Worm (Caenorhabditis elegans) whole organism, midembryonic: ENCODE results near the gene cest-2.2.

Source experiments
- T22C8.4 ChIP-seq: fragments of 200-800 bp; sonication (Bioruptor generic); IDR thresholded peaks from 2 replicates; pipeline ENCODE4 v1.3.6; 2022; ENCODE audit warnings: missing genetic modification characterization, missing compliant biosample characterization
- cog-1 ChIP-seq: sonication (generic microtip); optimal IDR thresholded peaks from 2 replicates; lab custom pipeline; 2016; ENCODE audit warnings: missing genetic modification characterization, missing compliant biosample characterization
- flt-1 ChIP-seq: fragments of 200-800 bp; sonication (Bioruptor generic); IDR thresholded peaks from 2 replicates; pipeline ENCODE4 v1.3.6; 2022; ENCODE audit warnings: missing genetic modification characterization, missing compliant biosample characterization
- klf-2 ChIP-seq: fragments of 200-800 bp; sonication (Bioruptor generic); conservative IDR thresholded peaks from 2 replicates; pipeline ENCODE4 v1.3.6; 2022; ENCODE audit warnings: missing genetic modification reagents, missing genetic modification characterization, missing compliant biosample characterization
- med-1 ChIP-seq: sonication (generic microtip); optimal IDR thresholded peaks from 2 replicates; lab custom pipeline; 2017; ENCODE audit warnings: missing genetic modification characterization, mild to moderate bottlenecking, missing compliant biosample characterization, antibody characterized with exemption, missing genetic modification reagents; ENCODE audit not compliant: insufficient read depth
- ref-1 ChIP-seq: fragments of 200-800 bp; sonication (Bioruptor generic); conservative IDR thresholded peaks from 2 replicates; pipeline ENCODE4 v1.3.6; 2022; ENCODE audit warnings: missing genetic modification reagents, missing genetic modification characterization, missing compliant biosample characterization
- tab-1 ChIP-seq: fragments of 200-800 bp; sonication (Bioruptor generic); IDR thresholded peaks from 2 replicates; pipeline ENCODE4 v1.3.6; 2022; ENCODE audit warnings: missing genetic modification characterization, missing compliant biosample characterization
- ztf-23 ChIP-seq: fragments of 200-800 bp; sonication (Bioruptor generic); IDR thresholded peaks from 2 replicates; pipeline ENCODE4 v1.3.6; 2022; ENCODE audit warnings: missing genetic modification reagents, missing genetic modification characterization, missing compliant biosample characterization
- ztf-29 ChIP-seq: fragments of 200-800 bp; sonication (Bioruptor generic); IDR thresholded peaks from 2 replicates; pipeline ENCODE4 v1.3.6; 2022; ENCODE audit warnings: missing genetic modification reagents, missing genetic modification characterization, missing compliant biosample characterization

cest-2.2 gene

DNA sequence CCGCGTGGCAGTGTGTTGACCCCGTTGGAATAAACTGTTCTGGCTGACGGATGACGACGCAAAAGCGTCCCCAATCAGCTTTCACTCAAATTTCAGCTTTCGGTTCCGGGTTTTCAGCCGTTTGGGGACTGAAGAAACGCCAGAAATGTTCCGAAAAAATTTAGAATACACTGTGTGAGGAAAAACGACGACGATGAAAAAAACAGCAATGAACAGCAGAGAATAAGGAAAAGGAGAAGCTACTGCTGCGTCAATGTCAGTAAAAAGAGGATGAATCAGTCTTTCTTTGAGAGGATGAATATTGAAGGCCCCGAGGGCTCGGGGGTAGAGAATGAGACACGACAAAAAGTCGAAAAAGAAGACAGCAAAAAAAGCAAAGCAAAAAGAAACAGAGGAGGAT is 46.3 kb downstream of the cest-2.2 start:
- TF ChIP-seq cog-1 (tag; lab: Kevin White, UChicago) = no peak
- no peak for TF ChIP-seq ref-1 (GFP tag; lab: Robert Waterston, UW)
- TF ChIP-seq T22C8.4 = no peak
- TF ChIP-seq ztf-29 (GFP tag; lab: Robert Waterston, UW) = no peak
- TF ChIP-seq flt-1 (GFP tag; lab: Robert Waterston, UW) = no peak
- no peak for TF ChIP-seq tab-1 (GFP tag; lab: Robert Waterston, UW)
- no peak for TF ChIP-seq ztf-23 (GFP tag; lab: Robert Waterston, UW)
- no peak for TF ChIP-seq klf-2 (GFP tag; lab: Robert Waterston, UW)
- TF ChIP-seq med-1 (GFP tag; lab: Kevin White, UChicago) = no peak

DNA sequence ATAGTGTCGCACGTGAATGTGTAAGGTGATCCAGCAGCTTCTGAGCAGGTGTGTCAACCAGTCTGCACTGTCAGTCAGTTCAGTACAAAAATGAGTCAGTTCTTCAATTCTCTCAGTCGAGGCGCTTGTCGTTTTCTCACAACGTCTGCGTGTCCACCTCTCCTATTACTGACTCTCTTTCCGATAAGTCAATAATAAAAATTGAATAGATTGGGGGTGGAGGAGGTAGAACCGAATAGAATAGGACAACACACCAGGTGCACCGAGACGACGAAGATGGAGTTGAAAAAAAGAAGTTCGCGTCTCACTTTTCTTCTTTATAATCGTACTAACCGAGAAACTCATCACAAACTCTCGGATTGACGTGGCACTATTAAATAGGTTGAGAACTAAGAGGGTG is 47.3 kb downstream of the cest-2.2 start:
- TF ChIP-seq tab-1 (GFP tag; lab: Robert Waterston, UW) (no peak), flt-1 (GFP tag; lab: Robert Waterston, UW) (no peak), med-1 (GFP tag; lab: Kevin White, UChicago) (no peak), ztf-23 (GFP tag; lab: Robert Waterston, UW) (no peak), ref-1 (GFP tag; lab: Robert Waterston, UW) (no peak), T22C8.4 (no peak), cog-1 (tag; lab: Kevin White, UChicago) (no peak), ztf-29 (GFP tag; lab: Robert Waterston, UW) (no peak), klf-2 (GFP tag; lab: Robert Waterston, UW) (no peak)

DNA sequence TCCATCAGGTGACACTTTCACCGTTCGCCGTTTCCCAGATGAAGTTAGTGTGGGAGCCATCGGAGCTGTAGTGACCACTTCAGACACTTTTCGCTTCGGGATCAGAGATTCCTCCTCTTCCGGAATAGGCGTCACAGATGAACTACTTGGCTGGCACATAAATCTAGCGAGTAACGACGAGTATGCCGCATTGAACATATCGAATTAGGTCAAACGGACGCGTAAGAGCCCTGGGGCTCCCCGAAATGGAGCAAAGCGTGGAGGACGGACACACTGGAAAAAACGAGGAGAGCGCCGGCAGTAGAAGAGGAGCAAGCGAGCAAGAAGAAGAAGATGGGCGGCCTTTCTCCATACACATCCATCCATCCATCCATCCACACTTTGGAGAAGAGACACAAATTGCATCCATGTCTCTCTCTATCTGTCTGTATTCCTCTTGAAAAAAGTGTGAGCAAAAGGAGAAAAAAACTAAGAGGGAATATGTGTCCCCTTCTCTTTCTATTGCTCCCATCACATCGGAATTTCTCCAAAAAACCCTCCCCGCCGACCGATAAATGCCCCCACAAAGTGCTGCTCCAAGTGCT is 48.7 kb downstream of the cest-2.2 start:
- no peak for TF ChIP-seq ref-1 (GFP tag; lab: Robert Waterston, UW)
- TF ChIP-seq tab-1 (GFP tag; lab: Robert Waterston, UW) = no peak
- TF ChIP-seq klf-2 (GFP tag; lab: Robert Waterston, UW) = no peak
- TF ChIP-seq ztf-23 (GFP tag; lab: Robert Waterston, UW) = no peak
- TF ChIP-seq ztf-29 (GFP tag; lab: Robert Waterston, UW) = no peak
- no peak for TF ChIP-seq flt-1 (GFP tag; lab: Robert Waterston, UW)
- no peak for TF ChIP-seq med-1 (GFP tag; lab: Kevin White, UChicago)
- no peak for TF ChIP-seq cog-1 (tag; lab: Kevin White, UChicago)
- no peak for TF ChIP-seq T22C8.4

DNA sequence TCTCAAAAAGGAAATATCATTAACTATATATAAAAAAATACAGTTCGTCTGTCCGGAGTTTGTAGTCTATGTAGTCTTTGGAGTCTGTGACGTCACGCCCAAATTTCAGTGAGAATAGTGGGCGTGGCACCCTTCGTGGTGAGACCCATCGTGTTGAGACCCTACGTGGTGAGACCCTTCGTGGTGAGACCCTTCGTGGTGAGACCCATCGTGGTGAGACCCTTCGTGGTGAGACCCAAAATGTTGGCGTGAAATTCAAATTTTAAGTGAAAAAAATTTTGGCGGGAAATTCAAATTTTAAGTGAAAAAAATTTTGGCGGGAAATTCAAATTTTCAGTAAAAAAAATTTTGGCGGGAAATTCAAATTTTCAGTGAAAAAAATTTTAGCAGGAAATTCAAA is 51.0 kb downstream of the cest-2.2 start:
- 0 out of 2 replicates have a peak, but pooled peaks have one; percentile 14 for TF ChIP-seq ztf-23 (GFP tag; lab: Robert Waterston, UW)

DNA sequence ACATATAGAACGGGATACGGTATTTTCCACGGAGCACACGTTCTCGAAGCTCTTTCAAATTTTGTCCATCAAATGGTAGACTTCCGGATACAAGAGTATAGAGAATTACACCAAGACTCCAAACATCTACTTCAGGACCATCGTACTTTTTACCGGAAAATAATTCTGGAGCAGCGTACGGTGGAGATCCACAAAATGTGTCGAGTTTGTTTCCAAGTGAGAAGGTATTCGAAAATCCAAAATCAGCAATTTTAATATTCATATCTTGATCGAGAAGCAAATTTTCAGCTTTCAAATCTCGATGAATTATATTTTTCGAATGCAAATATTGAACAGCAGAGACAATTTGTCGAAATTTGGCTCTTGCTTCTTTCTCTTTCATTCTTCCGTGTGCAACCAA is 52.0 kb downstream of the cest-2.2 start:
- TF ChIP-seq med-1 (GFP tag; lab: Kevin White, UChicago) = no peak
- no peak for TF ChIP-seq flt-1 (GFP tag; lab: Robert Waterston, UW)
